Worm (Caenorhabditis elegans) whole organism, L4 larva: ENCODE results near the gene gipc-1.

Experiments used
- F49E8.2 ChIP-seq: sonication (generic microtip); optimal IDR thresholded peaks from 2 replicates; lab custom pipeline; 2016; ENCODE audit warnings: missing compliant biosample characterization, mild to moderate bottlenecking, missing genetic modification characterization, borderline replicate concordance
- attf-4 ChIP-seq: sonication (generic microtip); optimal IDR thresholded peaks from 3 replicates; lab custom pipeline; 2017; ENCODE audit warnings: missing biosample characterization, missing genetic modification characterization
- ceh-28 ChIP-seq: fragments of 150-350 bp; optimal IDR thresholded peaks from 2 replicates; lab custom pipeline; 2014; ENCODE audit warnings: missing biosample characterization, missing genetic modification reagents, missing genetic modification characterization
- ceh-44 ChIP-seq: fragments of 200-800 bp; sonication (Bioruptor generic); IDR thresholded peaks from 2 replicates; pipeline ENCODE4 v1.3.6; 2022; ENCODE audit warnings: missing genetic modification reagents, missing genetic modification characterization, missing compliant biosample characterization
- cey-2 ChIP-seq: sonication (generic microtip); optimal IDR thresholded peaks from 3 replicates; lab custom pipeline; 2017; ENCODE audit warnings: missing genetic modification characterization, mild to moderate bottlenecking, missing compliant biosample characterization, antibody characterized with exemption, borderline replicate concordance; ENCODE audit not compliant: insufficient read depth
- daf-16 ChIP-seq, 3 experiments: sonication (generic microtip); optimal IDR thresholded peaks; 2 replicates each; lab custom pipeline; 2016 to 2017; ENCODE audit warnings: missing genetic modification characterization in 3 of 3, missing genetic modification reagents in 3 of 3, mild to moderate bottlenecking in 2 of 3, missing compliant biosample characterization in 2 of 3, missing biosample characterization in 1 of 3, moderate library complexity in 1 of 3
- daf-8 ChIP-seq: fragments of 200-800 bp; sonication (Bioruptor generic); IDR thresholded peaks from 2 replicates; pipeline ENCODE4 v1.3.6; 2022; ENCODE audit warnings: missing genetic modification characterization, missing compliant biosample characterization
- dmd-9 ChIP-seq: fragments of 200-800 bp; sonication (Bioruptor generic); IDR thresholded peaks from 2 replicates; pipeline ENCODE4 v1.3.6; 2022; ENCODE audit warnings: missing genetic modification reagents, missing genetic modification characterization, missing compliant biosample characterization
- dve-1 ChIP-seq: sonication (generic microtip); optimal IDR thresholded peaks from 2 replicates; lab custom pipeline; 2017; ENCODE audit warnings: antibody characterized with exemption, mild to moderate bottlenecking, missing genetic modification characterization, missing compliant biosample characterization; ENCODE audit not compliant: insufficient read depth
- fos-1 ChIP-seq: fragments of 150-350 bp; optimal IDR thresholded peaks from 2 replicates; lab custom pipeline; 2014; ENCODE audit warnings: missing biosample characterization, missing genetic modification characterization
- hlh-11 ChIP-seq: fragments of 200-800 bp; sonication (Bioruptor generic); optimal IDR thresholded peaks from 2 replicates; lab custom pipeline; 2018; ENCODE audit warnings: mild to moderate bottlenecking, missing genetic modification characterization, missing compliant biosample characterization
- hlh-30 ChIP-seq: sonication (generic microtip); optimal IDR thresholded peaks from 2 replicates; lab custom pipeline; 2017; ENCODE audit warnings: antibody characterized with exemption, mild to moderate bottlenecking, missing genetic modification characterization, missing compliant biosample characterization; ENCODE audit not compliant: insufficient read depth
- hmg-1.1 ChIP-seq: fragments of 200-800 bp; sonication (Bioruptor generic); IDR thresholded peaks from 2 replicates; pipeline ENCODE4 v1.3.6; 2022; ENCODE audit warnings: missing genetic modification reagents, missing genetic modification characterization, missing compliant biosample characterization
- jun-1 ChIP-seq: fragments of 150-350 bp; optimal IDR thresholded peaks from 2 replicates; lab custom pipeline; 2014; ENCODE audit warnings: missing biosample characterization, missing genetic modification reagents, missing genetic modification characterization
- lin-1 ChIP-seq: fragments of 200-800 bp; sonication (Bioruptor generic); IDR thresholded peaks from 2 replicates; pipeline ENCODE4 v1.3.6; 2022; ENCODE audit warnings: missing genetic modification reagents, missing genetic modification characterization, missing compliant biosample characterization
- lin-13 ChIP-seq: fragments of 150-350 bp; optimal IDR thresholded peaks from 2 replicates; lab custom pipeline; 2014; ENCODE audit warnings: missing biosample characterization, missing genetic modification reagents, missing genetic modification characterization
- lin-15B ChIP-seq: fragments of 150-350 bp; sonication (generic microtip); optimal IDR thresholded peaks from 3 replicates; lab custom pipeline; 2014; ENCODE audit warnings: missing biosample characterization, missing genetic modification characterization
- lsy-2 ChIP-seq, 2 experiments: fragments of 150-350 bp in 1 of 2; sonication (generic microtip) in 1 of 2; optimal IDR thresholded peaks; 2 replicates each; lab custom pipeline; 2014 to 2017; ENCODE audit warnings: missing biosample characterization in 2 of 2, missing genetic modification characterization in 2 of 2
- madf-5 ChIP-seq, 2 experiments: fragments of 200-800 bp; sonication (Bioruptor generic); IDR thresholded peaks; 2 replicates each; pipeline ENCODE4 v1.3.6; 2022; ENCODE audit warnings: missing compliant biosample characterization in 2 of 2, missing genetic modification characterization in 2 of 2
- madf-9 ChIP-seq: fragments of 200-800 bp; sonication (Bioruptor generic); conservative IDR thresholded peaks from 2 replicates; pipeline ENCODE4 v1.3.6; 2022; ENCODE audit warnings: missing genetic modification reagents, missing genetic modification characterization, missing compliant biosample characterization
- mdl-1 ChIP-seq, 2 experiments: fragments of 150-350 bp in 1 of 2; sonication (generic microtip) in 1 of 2; optimal IDR thresholded peaks; 2 replicates each; lab custom pipeline; 2014 to 2017; ENCODE audit warnings: missing biosample characterization in 2 of 2, missing genetic modification characterization in 2 of 2
- mdt-29 ChIP-seq: fragments of 200-800 bp; sonication (Bioruptor generic); IDR thresholded peaks from 2 replicates; pipeline ENCODE4 v1.3.6; 2022; ENCODE audit warnings: missing genetic modification reagents, missing genetic modification characterization, missing compliant biosample characterization
- nhr-102 ChIP-seq: sonication (generic microtip); optimal IDR thresholded peaks from 2 replicates; lab custom pipeline; 2016; ENCODE audit warnings: mild to moderate bottlenecking, missing genetic modification characterization, moderate library complexity, missing compliant biosample characterization
- nhr-111 ChIP-seq: fragments of 200-800 bp; sonication (Bioruptor generic); optimal IDR thresholded peaks from 2 replicates; lab custom pipeline; 2018; ENCODE audit warnings: mild to moderate bottlenecking, missing genetic modification characterization, missing compliant biosample characterization
- nhr-25 ChIP-seq: sonication (generic microtip); optimal IDR thresholded peaks from 2 replicates; lab custom pipeline; 2017; ENCODE audit warnings: missing genetic modification characterization, mild to moderate bottlenecking, missing compliant biosample characterization, antibody characterized with exemption, moderate library complexity, borderline replicate concordance; ENCODE audit not compliant: insufficient read depth
- nhr-41 ChIP-seq: fragments of 200-800 bp; sonication (Bioruptor generic); IDR thresholded peaks from 2 replicates; pipeline ENCODE4 v1.3.6; 2022; ENCODE audit warnings: missing genetic modification reagents, missing genetic modification characterization, missing compliant biosample characterization
- nhr-42 ChIP-seq: fragments of 200-800 bp; sonication (Bioruptor generic); IDR thresholded peaks from 2 replicates; pipeline ENCODE4 v1.3.6; 2022; ENCODE audit warnings: missing genetic modification characterization, missing compliant biosample characterization
- nhr-76 ChIP-seq: fragments of 150-350 bp; optimal IDR thresholded peaks from 2 replicates; lab custom pipeline; 2014; ENCODE audit warnings: missing biosample characterization, missing genetic modification characterization
- sdz-12 ChIP-seq: fragments of 200-800 bp; sonication (Bioruptor generic); optimal IDR thresholded peaks from 2 replicates; lab custom pipeline; 2018; ENCODE audit warnings: mild to moderate bottlenecking, missing genetic modification characterization, missing compliant biosample characterization
- tag-97 ChIP-seq: fragments of 200-800 bp; sonication (Bioruptor generic); IDR thresholded peaks from 2 replicates; pipeline ENCODE4 v1.3.6; 2022; ENCODE audit warnings: missing genetic modification characterization, missing compliant biosample characterization
- tra-1 ChIP-seq: fragments of 200-800 bp; sonication (Bioruptor generic); IDR thresholded peaks from 2 replicates; pipeline ENCODE4 v1.3.6; 2022; ENCODE audit warnings: missing genetic modification reagents, missing genetic modification characterization, missing compliant biosample characterization
- unc-62 ChIP-seq, 3 experiments: fragments of 150-350 bp in 1 of 3; sonication (generic microtip); optimal IDR thresholded peaks in 2 of 3; peaks in 1 of 3; 1 replicate in 1 of 3; 2 replicates in 2 of 3; lab custom pipeline; 2014 to 2017; ENCODE audit warnings: missing biosample characterization in 3 of 3, missing genetic modification characterization in 3 of 3, missing genetic modification reagents in 3 of 3, missing genotype in 1 of 3
- vab-7 ChIP-seq: fragments of 200-800 bp; sonication (Bioruptor generic); IDR thresholded peaks from 2 replicates; pipeline ENCODE4 v1.3.6; 2022; ENCODE audit warnings: missing genetic modification reagents, missing genetic modification characterization, missing compliant biosample characterization
- zfp-3 ChIP-seq: fragments of 200-800 bp; sonication (Bioruptor generic); conservative IDR thresholded peaks from 2 replicates; pipeline ENCODE4 v1.3.6; 2022; ENCODE audit warnings: missing genetic modification reagents, missing genetic modification characterization, missing compliant biosample characterization
- ztf-11 ChIP-seq: fragments of 150-350 bp; optimal IDR thresholded peaks from 2 replicates; lab custom pipeline; 2014; ENCODE audit warnings: missing biosample characterization, missing genetic modification characterization

Gene gipc-1

DNA sequence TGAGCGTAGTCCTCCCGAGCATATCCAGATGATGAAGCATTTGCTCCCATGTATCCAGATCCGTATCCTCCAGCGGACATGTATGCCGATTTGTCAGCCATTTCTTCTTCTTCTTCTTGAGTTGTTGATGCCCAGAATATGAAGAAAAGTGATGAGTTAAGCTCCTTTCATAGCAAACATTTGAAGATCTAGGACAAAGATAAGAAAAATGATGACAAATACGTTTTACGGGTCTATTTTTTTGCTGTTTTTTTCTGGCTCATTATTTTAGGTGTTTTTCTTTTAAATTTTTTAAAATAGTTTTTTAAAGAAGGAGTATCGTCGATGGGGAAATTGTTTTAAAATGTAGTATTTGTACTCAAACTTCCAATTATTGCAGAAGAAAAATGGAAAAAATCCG is 40.4 kb upstream of the gipc-1 start, which contains the start of gene nspd-9:
TSS of gene nspd-9 (minus strand) at position 101 of the 400 bp plus-strand sequence.
- TF ChIP-seq dve-1 (tag; lab: Kevin White, UChicago) (no peak), nhr-76 (tag; lab: Kevin White, UChicago) (no peak), nhr-42 (GFP tag; lab: Robert Waterston, UW) (no peak), cey-2 (no peak), mdt-29 (GFP tag; lab: Robert Waterston, UW) (no peak), attf-4 (tag; lab: Kevin White, UChicago) (no peak), fos-1 (tag; lab: Kevin White, UChicago) (no peak), F49E8.2 (tag; lab: Kevin White, UChicago) (no peak), lin-1 (GFP tag; lab: Robert Waterston, UW) (no peak), madf-5 (GFP tag; IDR thresholded peaks at IDR 0.05; lab: Robert Waterston, UW) (no peak), lin-13 (GFP tag; lab: Kevin White, UChicago) (no peak), tra-1 (GFP tag; lab: Robert Waterston, UW) (no peak), lsy-2 (tag; optimal IDR thresholded peaks at IDR 0.05; lab: Kevin White, UChicago) (no peak), ztf-11 (tag; lab: Kevin White, UChicago) (no peak), nhr-41 (no peak), nhr-111 (GFP tag; lab: Kevin White, UChicago) (no peak)
- TF ChIP-seq, all 104 proteins: peak for 0

DNA sequence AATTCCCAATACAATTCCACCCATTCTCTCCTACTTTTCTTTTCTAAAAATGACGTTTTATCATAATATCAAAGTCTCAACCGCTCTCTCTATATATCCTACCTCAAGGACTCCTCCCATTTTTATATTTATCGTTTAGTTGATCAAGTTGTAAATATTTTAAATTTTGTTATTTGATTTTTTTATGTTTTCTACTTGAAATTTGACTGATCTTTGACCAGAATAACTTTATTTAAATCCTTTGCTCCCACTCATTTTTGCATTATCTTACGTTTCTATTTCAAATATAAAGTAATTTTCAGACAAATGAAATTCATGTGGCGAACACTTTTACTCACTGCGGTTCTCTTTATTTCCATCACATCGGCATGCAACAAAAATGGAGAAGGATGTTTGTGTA is 33.1 kb upstream of the gipc-1 start, which contains the start of the genes acbp-7 and F26A1.19:
TSS of gene acbp-7 (plus strand) at position 301 of the 400 bp plus-strand sequence.
TSS of gene F26A1.19 (plus strand) at position 303 of the 400 bp plus-strand sequence.
- TF ChIP-seq vab-7 (GFP tag; lab: Robert Waterston, UW) (no peak), madf-9 (no peak), nhr-25 (tag; lab: Kevin White, UChicago) (no peak), nhr-102 (tag; lab: Kevin White, UChicago) (no peak), ceh-44 (GFP tag; lab: Robert Waterston, UW) (no peak), hmg-1.1 (GFP tag; lab: Robert Waterston, UW) (no peak), hlh-30 (no peak), lin-15B (tag; lab: Kevin White, UChicago) (no peak), daf-8 (GFP tag; lab: Robert Waterston, UW) (no peak), F49E8.2 (tag; lab: Kevin White, UChicago) (no peak), zfp-3 (GFP tag; lab: Robert Waterston, UW) (no peak), tag-97 (GFP tag; lab: Robert Waterston, UW) (no peak), nhr-111 (GFP tag; lab: Kevin White, UChicago) (no peak), mdl-1 (tag; optimal IDR thresholded peaks at IDR 0.05; lab: Kevin White, UChicago) (no peak), daf-16 (GFP tag; optimal IDR thresholded peaks at IDR 0.05; lab: Kevin White, UChicago) (no peak), daf-16 (tag; optimal IDR thresholded peaks at IDR 0.05; lab: Kevin White, UChicago) (no peak), sdz-12 (GFP tag; lab: Kevin White, UChicago) (no peak), ceh-28 (tag; lab: Kevin White, UChicago) (no peak), jun-1 (no peak), hlh-11 (tag; lab: Kevin White, UChicago) (no peak)

ce11 chrIII:4842173-4842572 is 28.4 kb upstream of the gipc-1 start, which contains the start of gene clec-156:
clec-156 (minus strand) TSS chrIII:4842273.
- TF ChIP-seq unc-62 (GFP tag; optimal IDR thresholded peaks at IDR 0.05 in 1 of 2; lab: Kevin White, UChicago) = peak in 1 of 2 experiments; percentile 51
- TF ChIP-seq unc-62 (tag; optimal IDR thresholded peaks at IDR 0.05; lab: Kevin White, UChicago) = no peak
- no peak for TF ChIP-seq dmd-9 (GFP tag; lab: Robert Waterston, UW)
- TF ChIP-seq, all 104 proteins: peak for 1
